Worm (Caenorhabditis elegans): ENCODE data around the gene Y47D7A.12.

- TF ChIP-seq lin-39 (tag; optimal IDR thresholded peaks at IDR 0.05) (no peak), ceh-82 (tag; optimal IDR thresholded peaks at IDR 0.05) (no peak), mab-5 (tag; optimal IDR thresholded peaks at IDR 0.05) (no peak), dmd-4 (tag; optimal IDR thresholded peaks at IDR 0.05) (no peak), fos-1 (tag; optimal IDR thresholded peaks at IDR 0.05) (no peak), ztf-4 (tag; optimal IDR thresholded peaks at IDR 0.05) (no peak), nhr-237 (tag; optimal IDR thresholded peaks at IDR 0.05) (no peak)
These were observed 7.7 kb upstream of the Y47D7A.12 start for ce11 chrV:4437215-4437614.
